Worm (Caenorhabditis elegans) whole organism, L1 larva: ENCODE results near the gene Y25C1A.6.

Source experiments
- C04F5.9 ChIP-seq: sonication (generic microtip); optimal IDR thresholded peaks from 2 replicates; lab custom pipeline; 2016; ENCODE audit warnings: missing genetic modification characterization, missing compliant biosample characterization
- ceh-63 ChIP-seq: fragments of 200-800 bp; sonication (Bioruptor generic); optimal IDR thresholded peaks from 2 replicates; lab custom pipeline; 2018; ENCODE audit warnings: mild to moderate bottlenecking, missing genetic modification characterization, missing compliant biosample characterization
- fkh-10 ChIP-seq: sonication (generic microtip); optimal IDR thresholded peaks from 2 replicates; lab custom pipeline; 2017; ENCODE audit warnings: missing biosample characterization, missing genetic modification reagents, missing genetic modification characterization
- mep-1 ChIP-seq: fragments of 150-350 bp; optimal IDR thresholded peaks from 2 replicates; lab custom pipeline; 2014; ENCODE audit warnings: missing biosample characterization, missing genetic modification characterization
- nhr-19 ChIP-seq: fragments of 200-800 bp; sonication (Bioruptor generic); conservative IDR thresholded peaks from 2 replicates; pipeline ENCODE4 v1.3.6; 2022; ENCODE audit warnings: missing genetic modification characterization, missing compliant biosample characterization
- nhr-237 ChIP-seq: fragments of 150-350 bp; optimal IDR thresholded peaks from 2 replicates; lab custom pipeline; 2014; ENCODE audit warnings: missing biosample characterization, missing genetic modification characterization
- pag-3 ChIP-seq: sonication (generic microtip); optimal IDR thresholded peaks from 2 replicates; lab custom pipeline; 2017; ENCODE audit warnings: missing genetic modification characterization, mild to moderate bottlenecking, missing compliant biosample characterization, antibody characterized with exemption, borderline replicate concordance; ENCODE audit not compliant: insufficient read depth
- snpc-4 ChIP-seq: fragments of 150-350 bp; optimal IDR thresholded peaks from 2 replicates; lab custom pipeline; 2014; ENCODE audit warnings: missing biosample characterization, missing genetic modification characterization

DNA sequence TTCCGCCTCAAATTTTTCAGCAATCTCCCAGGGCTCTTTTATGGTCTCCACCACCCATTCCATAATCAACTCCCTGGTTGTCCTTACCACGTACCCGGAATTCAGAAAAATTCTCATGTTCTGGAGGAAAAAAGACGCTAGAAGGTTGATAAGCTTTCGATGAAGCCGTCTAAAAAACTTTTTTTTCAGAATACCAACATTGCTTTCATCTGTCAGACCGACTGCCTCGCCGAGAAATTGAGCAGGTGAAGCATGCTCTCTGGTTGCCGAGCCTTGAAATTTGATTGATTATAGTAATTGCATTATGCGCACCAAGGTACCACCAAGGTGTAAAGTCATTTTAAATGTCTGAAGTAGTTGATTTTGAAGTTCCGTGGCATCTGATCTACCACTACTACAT lies 15.0 kb upstream of the Y25C1A.6 start, which contains the start of gene sri-30:
- TF ChIP-seq C04F5.9 (tag; lab: Kevin White, UChicago) (no peak), ceh-63 (no peak), pag-3 (tag; lab: Kevin White, UChicago) (no peak), nhr-19 (GFP tag; lab: Robert Waterston, UW) (no peak), mep-1 (no peak), nhr-237 (no peak), fkh-10 (GFP tag; lab: Kevin White, UChicago) (no peak), snpc-4 (tag; lab: Kevin White, UChicago) (no peak)
